Fruit fly (Drosophila melanogaster): ENCODE measurements around the gene CG43115.

dm6 chrX:6052855-6053254 lies 13.4 kb downstream of the CG43115 start:
- TF ChIP-seq psq (optimal IDR thresholded peaks at IDR 0.05), result no peak
- no peak for TF ChIP-seq ttk (optimal IDR thresholded peaks at IDR 0.05)

Measured in Kc167 (cell line).